Worm (Caenorhabditis elegans) whole organism, L2 larva: ENCODE data around the gene pho-12.

Source experiments
- C34F6.9 ChIP-seq: fragments of 150-350 bp; optimal IDR thresholded peaks from 2 replicates; lab custom pipeline; 2014; ENCODE audit warnings: missing biosample characterization, missing genetic modification characterization
- F13H6.1 ChIP-seq: sonication (generic microtip); optimal IDR thresholded peaks from 2 replicates; lab custom pipeline; 2016; ENCODE audit warnings: missing genetic modification characterization, missing compliant biosample characterization
- R02D3.7 ChIP-seq: fragments of 150-350 bp; optimal IDR thresholded peaks from 2 replicates; lab custom pipeline; 2014; ENCODE audit warnings: missing biosample characterization, missing genetic modification characterization
- Y55F3AM.14 ChIP-seq: fragments of 200-800 bp; sonication (Bioruptor generic); optimal IDR thresholded peaks from 2 replicates; lab custom pipeline; 2018; ENCODE audit warnings: mild to moderate bottlenecking, missing genetic modification characterization, missing compliant biosample characterization
- alr-1 ChIP-seq: fragments of 150-350 bp; optimal IDR thresholded peaks from 2 replicates; lab custom pipeline; 2014; ENCODE audit warnings: missing biosample characterization, missing genetic modification characterization
- aly-2 ChIP-seq: fragments of 150-350 bp; optimal IDR thresholded peaks from 2 replicates; lab custom pipeline; 2014; ENCODE audit warnings: missing biosample characterization, missing genetic modification characterization
- blmp-1 ChIP-seq: sonication (generic microtip); optimal IDR thresholded peaks from 2 replicates; lab custom pipeline; 2017; ENCODE audit warnings: missing genetic modification characterization, mild to moderate bottlenecking, missing compliant biosample characterization, antibody characterized with exemption, moderate library complexity; ENCODE audit not compliant: insufficient read depth
- crh-2 ChIP-seq: sonication (generic microtip); optimal IDR thresholded peaks from 2 replicates; lab custom pipeline; 2017; ENCODE audit warnings: missing biosample characterization, missing genetic modification characterization
- dmd-4 ChIP-seq: sonication (generic microtip); optimal IDR thresholded peaks from 2 replicates; lab custom pipeline; 2017; ENCODE audit warnings: missing biosample characterization, missing genetic modification characterization
- egl-27 ChIP-seq: sonication (generic microtip); optimal IDR thresholded peaks from 3 replicates; lab custom pipeline; 2017; ENCODE audit warnings: missing biosample characterization, missing genetic modification reagents, missing genetic modification characterization
- elt-1 ChIP-seq: fragments of 150-350 bp; optimal IDR thresholded peaks from 2 replicates; lab custom pipeline; 2014; ENCODE audit warnings: missing biosample characterization, missing genetic modification characterization
- elt-3 ChIP-seq: sonication (generic microtip); optimal IDR thresholded peaks from 2 replicates; lab custom pipeline; 2017; ENCODE audit warnings: missing biosample characterization, missing genetic modification characterization
- fos-1 ChIP-seq: fragments of 150-350 bp; optimal IDR thresholded peaks from 2 replicates; lab custom pipeline; 2014; ENCODE audit warnings: missing biosample characterization, missing genetic modification characterization
- gmeb-1 ChIP-seq: fragments of 150-350 bp; optimal IDR thresholded peaks from 2 replicates; lab custom pipeline; 2014; ENCODE audit warnings: missing biosample characterization, missing genetic modification characterization
- lin-11 ChIP-seq: fragments of 150-350 bp; sonication (generic microtip); optimal IDR thresholded peaks from 2 replicates; lab custom pipeline; 2014; ENCODE audit warnings: missing biosample characterization, missing genetic modification characterization, inconsistent platforms, mixed read lengths
- lin-13 ChIP-seq: fragments of 150-350 bp; optimal IDR thresholded peaks from 2 replicates; lab custom pipeline; 2014; ENCODE audit warnings: missing biosample characterization, missing genetic modification reagents, missing genetic modification characterization
- lin-39 ChIP-seq: fragments of 150-350 bp; optimal IDR thresholded peaks from 2 replicates; lab custom pipeline; 2014; ENCODE audit warnings: missing biosample characterization, missing genetic modification reagents, missing genetic modification characterization
- mab-5 ChIP-seq: fragments of 150-350 bp; optimal IDR thresholded peaks from 2 replicates; lab custom pipeline; 2014; ENCODE audit warnings: missing biosample characterization, missing genetic modification characterization
- mbf-1 ChIP-seq: sonication (generic microtip); optimal IDR thresholded peaks from 2 replicates; lab custom pipeline; 2017; ENCODE audit warnings: missing biosample characterization, missing genetic modification characterization
- mdl-1 ChIP-seq, 2 experiments: fragments of 150-350 bp in 1 of 2; sonication (generic microtip) in 1 of 2; optimal IDR thresholded peaks; 2 replicates each; lab custom pipeline; 2017; ENCODE audit warnings: missing biosample characterization in 2 of 2, missing genetic modification characterization in 2 of 2
- nhr-10 ChIP-seq: sonication (generic microtip); optimal IDR thresholded peaks from 2 replicates; lab custom pipeline; 2017; ENCODE audit warnings: missing biosample characterization, missing genetic modification characterization
- nhr-11 ChIP-seq: fragments of 150-350 bp; optimal IDR thresholded peaks from 2 replicates; lab custom pipeline; 2014; ENCODE audit warnings: missing biosample characterization, missing genetic modification characterization
- nhr-12 ChIP-seq: fragments of 150-350 bp; optimal IDR thresholded peaks from 2 replicates; lab custom pipeline; 2014; ENCODE audit warnings: missing biosample characterization, missing genetic modification characterization
- nhr-129 ChIP-seq: fragments of 150-350 bp; optimal IDR thresholded peaks from 2 replicates; lab custom pipeline; 2014; ENCODE audit warnings: missing biosample characterization, missing genetic modification characterization
- nhr-23 ChIP-seq: fragments of 150-350 bp; optimal IDR thresholded peaks from 2 replicates; lab custom pipeline; 2014; ENCODE audit warnings: missing biosample characterization, missing genetic modification reagents, missing genetic modification characterization
- nhr-237 ChIP-seq: fragments of 150-350 bp; optimal IDR thresholded peaks from 2 replicates; lab custom pipeline; 2014; ENCODE audit warnings: missing biosample characterization, missing genetic modification characterization
- nhr-25 ChIP-seq: fragments of 150-350 bp; sonication (generic microtip); optimal IDR thresholded peaks from 3 replicates; lab custom pipeline; 2014; ENCODE audit warnings: missing biosample characterization, missing genetic modification characterization
- nhr-6 ChIP-seq: fragments of 150-350 bp; optimal IDR thresholded peaks from 2 replicates; lab custom pipeline; 2014; ENCODE audit warnings: missing biosample characterization, missing genetic modification characterization
- nhr-77 ChIP-seq: fragments of 150-350 bp; optimal IDR thresholded peaks from 2 replicates; lab custom pipeline; 2014; ENCODE audit warnings: missing biosample characterization, missing genetic modification characterization
- sma-3 ChIP-seq: sonication (generic microtip); optimal IDR thresholded peaks from 2 replicates; lab custom pipeline; 2016; ENCODE audit warnings: missing genetic modification reagents, missing genetic modification characterization, missing compliant biosample characterization
- sma-9 ChIP-seq, 2 experiments: fragments of 150-350 bp in 1 of 2; sonication (generic microtip) in 1 of 2; optimal IDR thresholded peaks; 2 replicates each; lab custom pipeline; 2014 to 2016; ENCODE audit warnings: missing genetic modification characterization in 2 of 2, mild to moderate bottlenecking in 1 of 2, missing biosample characterization in 1 of 2, missing compliant biosample characterization in 1 of 2, missing genetic modification reagents in 1 of 2, moderate library complexity in 1 of 2
- snpc-4 ChIP-seq: fragments of 150-350 bp; optimal IDR thresholded peaks from 2 replicates; lab custom pipeline; 2014; ENCODE audit warnings: missing biosample characterization, missing genetic modification characterization
- unc-39 ChIP-seq: fragments of 150-350 bp; optimal IDR thresholded peaks from 2 replicates; lab custom pipeline; 2014; ENCODE audit warnings: missing biosample characterization, missing genetic modification characterization
- unc-55 ChIP-seq: fragments of 150-350 bp; sonication (generic microtip); optimal IDR thresholded peaks from 3 replicates; lab custom pipeline; 2014; ENCODE audit warnings: missing biosample characterization, missing genetic modification reagents, missing genetic modification characterization
- zag-1 ChIP-seq: fragments of 150-350 bp; optimal IDR thresholded peaks from 2 replicates; lab custom pipeline; 2014; ENCODE audit warnings: missing biosample characterization, missing genetic modification characterization
- ztf-1 ChIP-seq: fragments of 200-800 bp; sonication (Bioruptor generic); conservative IDR thresholded peaks from 2 replicates; pipeline ENCODE4 v1.3.6; 2022; ENCODE audit warnings: missing genetic modification characterization, missing compliant biosample characterization
- ztf-11 ChIP-seq: sonication (generic microtip); optimal IDR thresholded peaks from 2 replicates; lab custom pipeline; 2017; ENCODE audit warnings: missing biosample characterization, missing genetic modification characterization
- ztf-4 ChIP-seq: fragments of 150-350 bp; optimal IDR thresholded peaks from 2 replicates; lab custom pipeline; 2014; ENCODE audit warnings: missing biosample characterization, missing genetic modification characterization

pho-12 gene

ce11 chrII:5105020-5105419 is 44.4 kb upstream of the pho-12 start (continued):
- TF ChIP-seq egl-27 (tag; lab: Kevin White, UChicago) (peak; percentile 53), mdl-1 (tag; optimal IDR thresholded peaks at IDR 0.05; lab: Kevin White, UChicago) (peak in 1 of 2 experiments; percentile 4), dmd-4 (no peak), nhr-23 (no peak)
- TF ChIP-seq, all 48 proteins: peak for 21

DNA sequence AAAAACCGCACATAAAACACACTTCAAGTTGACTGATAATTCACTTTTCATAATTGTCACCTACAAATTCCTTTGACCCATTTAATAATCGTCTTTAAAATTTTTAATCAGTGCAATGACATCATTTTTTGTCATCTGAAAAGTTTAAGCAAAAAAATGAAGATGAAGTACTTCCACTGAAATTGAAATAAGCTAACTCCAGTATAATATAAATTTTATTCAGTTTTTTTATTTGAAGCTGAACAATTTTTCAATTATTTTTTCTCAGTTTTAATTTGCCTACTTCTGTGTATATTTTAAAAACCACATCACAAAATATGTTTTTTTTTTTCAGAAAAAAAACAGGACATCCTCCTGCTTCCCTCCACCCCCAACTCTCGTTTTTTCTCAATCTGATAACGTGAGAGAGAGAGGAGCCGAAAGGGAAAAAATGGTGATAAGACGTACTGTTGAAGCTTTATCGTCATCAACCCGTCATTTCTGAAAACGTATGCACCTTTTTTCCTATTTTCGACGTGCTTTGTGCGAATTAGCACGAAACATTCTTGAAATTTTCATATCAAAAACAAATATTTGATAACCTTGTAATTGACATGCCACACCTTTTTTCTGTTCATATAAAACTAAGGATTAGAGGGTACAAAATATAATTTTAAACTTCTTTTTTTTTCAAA is 43.3 kb upstream of the pho-12 start, which contains the start of the genes C04G6.11 and mpk-2:
C04G6.11 (minus strand) TSS at position 51 of the 674 bp plus-strand sequence.
mpk-2 (plus strand) TSS at position 335 of the 674 bp plus-strand sequence.
- TF ChIP-seq F13H6.1 (tag; lab: Kevin White, UChicago), result peak; percentile 33
- TF ChIP-seq nhr-25, result no peak
- no peak for TF ChIP-seq mbf-1 (tag; lab: Kevin White, UChicago)
- TF ChIP-seq C34F6.9 (tag; lab: Kevin White, UChicago), result no peak
- no peak for TF ChIP-seq elt-3 (tag; lab: Kevin White, UChicago)
- TF ChIP-seq unc-55, result no peak
- TF ChIP-seq ztf-11, result no peak
- no peak for TF ChIP-seq nhr-12 (tag; lab: Kevin White, UChicago)
- no peak for TF ChIP-seq nhr-6
- no peak for TF ChIP-seq elt-1
- TF ChIP-seq mdl-1 (tag; optimal IDR thresholded peaks at IDR 0.05; lab: Kevin White, UChicago), result no peak
- TF ChIP-seq mab-5 (tag; lab: Kevin White, UChicago), result no peak
- TF ChIP-seq sma-9 (GFP tag; optimal IDR thresholded peaks at IDR 0.05; lab: Kevin White, UChicago), result peak; percentile 59
- TF ChIP-seq sma-9 (tag; optimal IDR thresholded peaks at IDR 0.05; lab: Kevin White, UChicago), result no peak
- TF ChIP-seq lin-39, result no peak
- TF ChIP-seq lin-11 (tag; lab: Kevin White, UChicago), result no peak
- no peak for TF ChIP-seq sma-3
- peak; percentile 25 for TF ChIP-seq gmeb-1 (tag; lab: Kevin White, UChicago)
- peak; percentile 24 for TF ChIP-seq crh-2 (tag; lab: Kevin White, UChicago)
- TF ChIP-seq alr-1, result no peak
- TF ChIP-seq aly-2 (tag; lab: Kevin White, UChicago), result no peak
- no peak for TF ChIP-seq nhr-23
- TF ChIP-seq nhr-129 (tag; lab: Kevin White, UChicago), result no peak
- no peak for TF ChIP-seq R02D3.7
- TF ChIP-seq ztf-1, result no peak
- no peak for TF ChIP-seq nhr-237 (tag; lab: Kevin White, UChicago)
- TF ChIP-seq zag-1 (tag; lab: Kevin White, UChicago), result no peak
- TF ChIP-seq dmd-4, result no peak
- TF ChIP-seq fos-1, result peak; percentile 73
- no peak for TF ChIP-seq blmp-1

DNA sequence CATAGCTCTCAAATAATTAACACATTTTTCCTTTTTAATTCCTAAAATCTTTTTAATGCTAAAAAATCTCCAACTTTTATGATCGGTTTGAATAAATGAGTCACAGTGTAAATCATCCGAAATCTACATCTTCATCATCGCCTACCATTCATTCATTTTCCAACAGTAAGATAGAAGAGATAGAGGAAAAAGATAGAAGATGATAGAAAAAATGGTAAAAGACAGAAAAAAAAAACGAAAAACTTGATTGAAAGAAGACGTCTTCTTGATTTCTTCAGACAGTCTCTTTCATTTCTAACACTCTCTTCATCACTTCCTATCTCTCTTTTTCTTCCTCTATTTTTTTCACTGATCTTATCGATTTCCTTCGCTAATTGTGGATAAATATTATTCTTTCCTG is 42.6 kb upstream of the pho-12 start:
- peak; percentile 46 for TF ChIP-seq blmp-1
- TF ChIP-seq elt-1, result no peak
- TF ChIP-seq fos-1, result peak; percentile 34

- TF ChIP-seq mdl-1 (tag; optimal IDR thresholded peaks at IDR 0.05; lab: Kevin White, UChicago), result no peak
- TF ChIP-seq unc-39 (tag; lab: Kevin White, UChicago), result no peak
- no peak for TF ChIP-seq mab-5 (tag; lab: Kevin White, UChicago)
- no peak for TF ChIP-seq Y55F3AM.14
- TF ChIP-seq fos-1, result no peak
- TF ChIP-seq F13H6.1 (tag; lab: Kevin White, UChicago), result no peak
These were observed 41.1 kb upstream of the pho-12 start, which contains the start of the genes idpb-3 and idpb-1 for ce11 chrII:5101701-5102100. Gene idpb-3, minus strand, starts transcription at chrII:5101801. Gene idpb-1, plus strand, starts transcription at chrII:5101984.

ce11 chrII:5099649-5100048 is 39.0 kb upstream of the pho-12 start, which contains the start of gene C04G6.6:
Gene C04G6.6, minus strand, starts transcription at chrII:5099749.
- TF ChIP-seq nhr-10 (tag; lab: Kevin White, UChicago), result no peak
- TF ChIP-seq ztf-4 (tag; lab: Kevin White, UChicago), result no peak
- no peak for TF ChIP-seq Y55F3AM.14
- TF ChIP-seq nhr-11 (tag; lab: Kevin White, UChicago), result no peak
- no peak for TF ChIP-seq aly-2 (tag; lab: Kevin White, UChicago)
- no peak for TF ChIP-seq lin-13 (GFP tag; lab: Kevin White, UChicago)
- TF ChIP-seq nhr-77 (tag; lab: Kevin White, UChicago), result no peak
- TF ChIP-seq gmeb-1 (tag; lab: Kevin White, UChicago), result no peak
- TF ChIP-seq snpc-4 (tag; lab: Kevin White, UChicago), result no peak
